Worm (Caenorhabditis elegans) whole organism, dauer: ENCODE measurements around the gene zig-11.

Experiments
- unc-62 ChIP-seq: sonication (generic microtip); optimal IDR thresholded peaks from 2 replicates; lab custom pipeline; 2017; ENCODE audit warnings: missing biosample characterization, missing genetic modification reagents, missing genetic modification characterization

Gene zig-11

ce11 chrV:1841744-1842143 is 51.0 kb downstream of the zig-11 start, which contains the start of gene T10B5.8:
TSS of gene T10B5.8 (plus strand) at chrV:1842044.
- no peak for TF ChIP-seq unc-62 (GFP tag; lab: Kevin White, UChicago)

ce11 chrV:1829973-1830372 is 62.8 kb downstream of the zig-11 start, which contains the start of gene Y32G9B.1:
TSS of gene Y32G9B.1 (minus strand) at chrV:1830073.
- no peak for TF ChIP-seq unc-62 (GFP tag; lab: Kevin White, UChicago)
